Worm (Caenorhabditis elegans) whole organism, L2 larva: Measurements from ENCODE around the gene clec-175.

Experiments
- C34F6.9 ChIP-seq: fragments of 150-350 bp; optimal IDR thresholded peaks from 2 replicates; lab custom pipeline; 2014; ENCODE audit warnings: missing biosample characterization, missing genetic modification characterization
- F13H6.1 ChIP-seq: sonication (generic microtip); optimal IDR thresholded peaks from 2 replicates; lab custom pipeline; 2016; ENCODE audit warnings: missing genetic modification characterization, missing compliant biosample characterization
- R02D3.7 ChIP-seq: fragments of 150-350 bp; optimal IDR thresholded peaks from 2 replicates; lab custom pipeline; 2014; ENCODE audit warnings: missing biosample characterization, missing genetic modification characterization
- Y55F3AM.14 ChIP-seq: fragments of 200-800 bp; sonication (Bioruptor generic); optimal IDR thresholded peaks from 2 replicates; lab custom pipeline; 2018; ENCODE audit warnings: mild to moderate bottlenecking, missing genetic modification characterization, missing compliant biosample characterization
- ZK546.5 ChIP-seq: sonication (generic microtip); optimal IDR thresholded peaks from 2 replicates; lab custom pipeline; 2017; ENCODE audit warnings: missing biosample characterization, missing genetic modification characterization
- alr-1 ChIP-seq: fragments of 150-350 bp; optimal IDR thresholded peaks from 2 replicates; lab custom pipeline; 2014; ENCODE audit warnings: missing biosample characterization, missing genetic modification characterization
- aly-2 ChIP-seq: fragments of 150-350 bp; optimal IDR thresholded peaks from 2 replicates; lab custom pipeline; 2014; ENCODE audit warnings: missing biosample characterization, missing genetic modification characterization
- ama-1 ChIP-seq: fragments of 150-350 bp; optimal IDR thresholded peaks from 2 replicates; lab custom pipeline; 2018; ENCODE audit warnings: inconsistent platforms
- blmp-1 ChIP-seq: sonication (generic microtip); optimal IDR thresholded peaks from 2 replicates; lab custom pipeline; 2017; ENCODE audit warnings: missing genetic modification characterization, mild to moderate bottlenecking, missing compliant biosample characterization, antibody characterized with exemption, moderate library complexity; ENCODE audit not compliant: insufficient read depth
- ceh-16 ChIP-seq: fragments of 150-350 bp; optimal IDR thresholded peaks from 2 replicates; lab custom pipeline; 2014; ENCODE audit warnings: missing biosample characterization, missing genetic modification characterization
- ceh-82 ChIP-seq: fragments of 150-350 bp; optimal IDR thresholded peaks from 2 replicates; lab custom pipeline; 2014; ENCODE audit warnings: missing biosample characterization, missing genetic modification characterization
- crh-2 ChIP-seq: sonication (generic microtip); optimal IDR thresholded peaks from 2 replicates; lab custom pipeline; 2017; ENCODE audit warnings: missing biosample characterization, missing genetic modification characterization
- dmd-4 ChIP-seq: sonication (generic microtip); optimal IDR thresholded peaks from 2 replicates; lab custom pipeline; 2017; ENCODE audit warnings: missing biosample characterization, missing genetic modification characterization
- egl-27 ChIP-seq: sonication (generic microtip); optimal IDR thresholded peaks from 3 replicates; lab custom pipeline; 2017; ENCODE audit warnings: missing biosample characterization, missing genetic modification reagents, missing genetic modification characterization
- elt-1 ChIP-seq: fragments of 150-350 bp; optimal IDR thresholded peaks from 2 replicates; lab custom pipeline; 2014; ENCODE audit warnings: missing biosample characterization, missing genetic modification characterization
- elt-3 ChIP-seq: sonication (generic microtip); optimal IDR thresholded peaks from 2 replicates; lab custom pipeline; 2017; ENCODE audit warnings: missing biosample characterization, missing genetic modification characterization
- fos-1 ChIP-seq: fragments of 150-350 bp; optimal IDR thresholded peaks from 2 replicates; lab custom pipeline; 2014; ENCODE audit warnings: missing biosample characterization, missing genetic modification characterization
- gmeb-1 ChIP-seq: fragments of 150-350 bp; optimal IDR thresholded peaks from 2 replicates; lab custom pipeline; 2014; ENCODE audit warnings: missing biosample characterization, missing genetic modification characterization
- lin-11 ChIP-seq: fragments of 150-350 bp; sonication (generic microtip); optimal IDR thresholded peaks from 2 replicates; lab custom pipeline; 2014; ENCODE audit warnings: missing biosample characterization, missing genetic modification characterization, inconsistent platforms, mixed read lengths
- lin-13 ChIP-seq: fragments of 150-350 bp; optimal IDR thresholded peaks from 2 replicates; lab custom pipeline; 2014; ENCODE audit warnings: missing biosample characterization, missing genetic modification reagents, missing genetic modification characterization
- lin-39 ChIP-seq: fragments of 150-350 bp; optimal IDR thresholded peaks from 2 replicates; lab custom pipeline; 2014; ENCODE audit warnings: missing biosample characterization, missing genetic modification reagents, missing genetic modification characterization
- lsy-2 ChIP-seq, 2 experiments: fragments of 150-350 bp in 1 of 2; sonication (generic microtip) in 1 of 2; optimal IDR thresholded peaks; 2 replicates each; lab custom pipeline; 2014 to 2017; ENCODE audit warnings: missing biosample characterization in 2 of 2, missing genetic modification characterization in 2 of 2
- mab-5 ChIP-seq: fragments of 150-350 bp; optimal IDR thresholded peaks from 2 replicates; lab custom pipeline; 2014; ENCODE audit warnings: missing biosample characterization, missing genetic modification characterization
- mbf-1 ChIP-seq: sonication (generic microtip); optimal IDR thresholded peaks from 2 replicates; lab custom pipeline; 2017; ENCODE audit warnings: missing biosample characterization, missing genetic modification characterization
- mdl-1 ChIP-seq, 2 experiments: fragments of 150-350 bp in 1 of 2; sonication (generic microtip) in 1 of 2; optimal IDR thresholded peaks; 2 replicates each; lab custom pipeline; 2017; ENCODE audit warnings: missing biosample characterization in 2 of 2, missing genetic modification characterization in 2 of 2
- nhr-10 ChIP-seq: sonication (generic microtip); optimal IDR thresholded peaks from 2 replicates; lab custom pipeline; 2017; ENCODE audit warnings: missing biosample characterization, missing genetic modification characterization
- nhr-11 ChIP-seq: fragments of 150-350 bp; optimal IDR thresholded peaks from 2 replicates; lab custom pipeline; 2014; ENCODE audit warnings: missing biosample characterization, missing genetic modification characterization
- nhr-12 ChIP-seq: fragments of 150-350 bp; optimal IDR thresholded peaks from 2 replicates; lab custom pipeline; 2014; ENCODE audit warnings: missing biosample characterization, missing genetic modification characterization
- nhr-129 ChIP-seq: fragments of 150-350 bp; optimal IDR thresholded peaks from 2 replicates; lab custom pipeline; 2014; ENCODE audit warnings: missing biosample characterization, missing genetic modification characterization
- nhr-21 ChIP-seq: fragments of 150-350 bp; optimal IDR thresholded peaks from 2 replicates; lab custom pipeline; 2014; ENCODE audit warnings: missing biosample characterization, missing genetic modification characterization
- nhr-23 ChIP-seq: fragments of 150-350 bp; optimal IDR thresholded peaks from 2 replicates; lab custom pipeline; 2014; ENCODE audit warnings: missing biosample characterization, missing genetic modification reagents, missing genetic modification characterization
- nhr-237 ChIP-seq: fragments of 150-350 bp; optimal IDR thresholded peaks from 2 replicates; lab custom pipeline; 2014; ENCODE audit warnings: missing biosample characterization, missing genetic modification characterization
- nhr-25 ChIP-seq: fragments of 150-350 bp; sonication (generic microtip); optimal IDR thresholded peaks from 3 replicates; lab custom pipeline; 2014; ENCODE audit warnings: missing biosample characterization, missing genetic modification characterization
- nhr-6 ChIP-seq: fragments of 150-350 bp; optimal IDR thresholded peaks from 2 replicates; lab custom pipeline; 2014; ENCODE audit warnings: missing biosample characterization, missing genetic modification characterization
- nhr-77 ChIP-seq: fragments of 150-350 bp; optimal IDR thresholded peaks from 2 replicates; lab custom pipeline; 2014; ENCODE audit warnings: missing biosample characterization, missing genetic modification characterization
- peb-1 ChIP-seq: fragments of 150-350 bp; optimal IDR thresholded peaks from 2 replicates; lab custom pipeline; 2014; ENCODE audit warnings: missing biosample characterization, missing genetic modification characterization
- sem-4 ChIP-seq: fragments of 150-350 bp; optimal IDR thresholded peaks from 2 replicates; lab custom pipeline; 2014; ENCODE audit warnings: missing biosample characterization, missing genetic modification reagents, missing genetic modification characterization
- skn-1 ChIP-seq: sonication (generic microtip); optimal IDR thresholded peaks from 2 replicates; lab custom pipeline; 2017; ENCODE audit warnings: missing biosample characterization, missing genetic modification characterization
- sma-3 ChIP-seq: sonication (generic microtip); optimal IDR thresholded peaks from 2 replicates; lab custom pipeline; 2016; ENCODE audit warnings: missing genetic modification reagents, missing genetic modification characterization, missing compliant biosample characterization
- sma-9 ChIP-seq, 2 experiments: fragments of 150-350 bp in 1 of 2; sonication (generic microtip) in 1 of 2; optimal IDR thresholded peaks; 2 replicates each; lab custom pipeline; 2014 to 2016; ENCODE audit warnings: missing genetic modification characterization in 2 of 2, mild to moderate bottlenecking in 1 of 2, missing biosample characterization in 1 of 2, missing compliant biosample characterization in 1 of 2, missing genetic modification reagents in 1 of 2, moderate library complexity in 1 of 2
- snpc-4 ChIP-seq: fragments of 150-350 bp; optimal IDR thresholded peaks from 2 replicates; lab custom pipeline; 2014; ENCODE audit warnings: missing biosample characterization, missing genetic modification characterization
- unc-39 ChIP-seq: fragments of 150-350 bp; optimal IDR thresholded peaks from 2 replicates; lab custom pipeline; 2014; ENCODE audit warnings: missing biosample characterization, missing genetic modification characterization
- unc-55 ChIP-seq: fragments of 150-350 bp; sonication (generic microtip); optimal IDR thresholded peaks from 3 replicates; lab custom pipeline; 2014; ENCODE audit warnings: missing biosample characterization, missing genetic modification reagents, missing genetic modification characterization
- unc-62 ChIP-seq: fragments of 150-350 bp; optimal IDR thresholded peaks from 2 replicates; lab custom pipeline; 2014; ENCODE audit warnings: missing biosample characterization, missing genetic modification reagents, missing genetic modification characterization
- zag-1 ChIP-seq: fragments of 150-350 bp; optimal IDR thresholded peaks from 2 replicates; lab custom pipeline; 2014; ENCODE audit warnings: missing biosample characterization, missing genetic modification characterization
- ztf-1 ChIP-seq: fragments of 200-800 bp; sonication (Bioruptor generic); conservative IDR thresholded peaks from 2 replicates; pipeline ENCODE4 v1.3.6; 2022; ENCODE audit warnings: missing genetic modification characterization, missing compliant biosample characterization
- ztf-11 ChIP-seq: sonication (generic microtip); optimal IDR thresholded peaks from 2 replicates; lab custom pipeline; 2017; ENCODE audit warnings: missing biosample characterization, missing genetic modification characterization
- ztf-4 ChIP-seq: fragments of 150-350 bp; optimal IDR thresholded peaks from 2 replicates; lab custom pipeline; 2014; ENCODE audit warnings: missing biosample characterization, missing genetic modification characterization

The clec-175 gene

DNA sequence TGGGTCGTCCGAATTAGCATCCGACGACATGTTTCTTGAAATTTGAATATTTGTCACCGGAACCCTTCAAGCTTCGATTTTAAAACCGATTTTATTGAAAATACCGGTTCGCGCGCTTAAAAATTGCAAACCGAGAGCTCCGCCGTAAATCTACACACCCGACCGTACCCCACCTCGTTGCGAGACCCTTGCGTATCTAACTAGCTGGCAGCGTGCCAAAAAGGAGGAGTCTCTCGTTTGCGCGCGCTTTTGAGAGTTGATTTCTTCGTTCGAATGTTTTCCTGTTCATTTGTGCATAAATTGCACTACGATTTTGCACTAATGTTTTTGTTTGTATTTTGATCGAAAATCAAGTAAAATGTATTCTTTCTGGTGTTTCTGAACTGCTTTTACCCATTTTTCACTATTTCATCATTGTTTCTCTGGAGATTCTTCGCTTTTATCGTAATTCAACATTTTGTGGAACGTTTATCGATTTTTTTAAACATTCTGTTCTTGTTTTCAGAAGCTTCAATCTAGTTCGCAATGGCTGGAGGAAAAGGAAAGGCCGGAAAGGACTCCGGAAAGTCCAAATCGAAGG lies 23.7 kb downstream of the clec-175 start, which contains the start of the genes wapl-1 and htz-1:
Gene wapl-1 (minus strand): TSS at position 30 of the 580 bp plus-strand sequence.
Gene htz-1 (plus strand): TSS at position 506 of the 580 bp plus-strand sequence.
- TF ChIP-seq lin-13 (GFP tag; lab: Kevin White, UChicago) (peak; percentile 97), zag-1 (peak; percentile 82), elt-3 (tag; lab: Kevin White, UChicago) (no peak), elt-1 (tag; lab: Kevin White, UChicago) (no peak), lin-11 (tag; lab: Kevin White, UChicago) (peak; percentile 99), sma-9 (GFP tag; optimal IDR thresholded peaks at IDR 0.05; lab: Kevin White, UChicago) (peak; percentile 97), sma-9 (tag; optimal IDR thresholded peaks at IDR 0.05; lab: Kevin White, UChicago) (no peak), nhr-12 (tag; lab: Kevin White, UChicago) (no peak), unc-62 (GFP tag; lab: Kevin White, UChicago) (peak; percentile 71), unc-39 (no peak), mbf-1 (tag; lab: Kevin White, UChicago) (no peak), ztf-11 (tag; lab: Kevin White, UChicago) (no peak), nhr-11 (tag; lab: Kevin White, UChicago) (no peak), ztf-4 (tag; lab: Kevin White, UChicago) (peak; percentile 96), unc-55 (peak; percentile 99), peb-1 (tag; lab: Kevin White, UChicago) (no peak), snpc-4 (peak; percentile 82), blmp-1 (peak; percentile 72), nhr-23 (tag; lab: Kevin White, UChicago) (no peak), aly-2 (tag; lab: Kevin White, UChicago) (no peak), ama-1 (lab: Kevin White, UChicago) (peak; percentile 78), nhr-129 (tag; lab: Kevin White, UChicago) (peak; percentile 96), F13H6.1 (tag; lab: Kevin White, UChicago) (peak; percentile 96), lin-39 (no peak), nhr-77 (tag; lab: Kevin White, UChicago) (peak; percentile 16), alr-1 (no peak), dmd-4 (tag; lab: Kevin White, UChicago) (no peak), sem-4 (peak; percentile 94), ceh-82 (peak; percentile 90), gmeb-1 (tag; lab: Kevin White, UChicago) (peak; percentile 95), mab-5 (peak; percentile 85), fos-1 (tag; lab: Kevin White, UChicago) (peak; percentile 91), mdl-1 (tag; optimal IDR thresholded peaks at IDR 0.05; lab: Kevin White, UChicago) (peak; percentile 29 to 67), R02D3.7 (tag; lab: Kevin White, UChicago) (peak; percentile 95), sma-3 (GFP tag; lab: Kevin White, UChicago) (peak; percentile 97), egl-27 (tag; lab: Kevin White, UChicago) (peak; percentile 82), skn-1 (peak; percentile 54), C34F6.9 (peak; percentile 98), nhr-6 (tag; lab: Kevin White, UChicago) (peak; percentile 92), nhr-10 (tag; lab: Kevin White, UChicago) (peak; percentile 59), ztf-1 (GFP tag; lab: Robert Waterston, UW) (no peak), lsy-2 (tag; optimal IDR thresholded peaks at IDR 0.05; lab: Kevin White, UChicago) (peak; percentile 99), nhr-25 (tag; lab: Kevin White, UChicago) (peak; percentile 95), nhr-237 (tag; lab: Kevin White, UChicago) (peak; percentile 79), nhr-21 (tag; lab: Kevin White, UChicago) (peak; percentile 94), ceh-16 (tag; lab: Kevin White, UChicago) (peak; percentile 86), crh-2 (tag; lab: Kevin White, UChicago) (peak; percentile 97), Y55F3AM.14 (peak; percentile 79), ZK546.5 (tag; lab: Kevin White, UChicago) (peak; percentile 99)
